Fruit fly (Drosophila melanogaster) whole organism, wandering third instar larva: Measurements from ENCODE around the gene osp.
"Not testable (repeated sequence)": the region's sequence is repeated elsewhere in the genome, so short reads cannot be mapped to it uniquely, and the experiment has no call there.

Experiments
- Abd-B ChIP-seq: fragments of >200 bp; optimal IDR thresholded peaks from 2 replicates; lab custom pipeline; 2017; ENCODE audit warnings: missing biosample characterization, missing genetic modification characterization
- CG32264 ChIP-seq: fragments of 200-800 bp; sonication (Bioruptor generic); optimal IDR thresholded peaks from 2 replicates; lab custom pipeline; 2016; ENCODE audit warnings: missing biosample characterization, missing genetic modification characterization
- CG9705 ChIP-seq: fragments of 200-800 bp; sonication (Bioruptor generic); optimal IDR thresholded peaks from 2 replicates; lab custom pipeline; 2018; ENCODE audit warnings: missing biosample characterization, mild to moderate bottlenecking, missing genetic modification characterization
- CrebA ChIP-seq: fragments of 200-800 bp; sonication (Bioruptor generic); optimal IDR thresholded peaks from 2 replicates; lab custom pipeline; 2016; ENCODE audit warnings: missing biosample characterization, mild to moderate bottlenecking, missing genetic modification characterization, borderline replicate concordance
- Dfd ChIP-seq: fragments of >200 bp; optimal IDR thresholded peaks from 2 replicates; lab custom pipeline; 2017; ENCODE audit warnings: missing biosample characterization, missing genetic modification characterization
- Dif ChIP-seq: fragments of 200-275, 200-300 bp; sonication (Bioruptor generic); optimal IDR thresholded peaks from 2 replicates; lab custom pipeline; 2018; ENCODE audit warnings: missing biosample characterization, missing genetic modification characterization; ENCODE audit not compliant: partially characterized antibody
- GATAd ChIP-seq: sonication (Bioruptor generic); optimal IDR thresholded peaks from 2 replicates; lab custom pipeline; 2016; ENCODE audit warnings: missing biosample characterization, missing genetic modification characterization
- HLH106 ChIP-seq: fragments of 200-800 bp; optimal IDR thresholded peaks from 3 replicates; lab custom pipeline; 2019; ENCODE audit warnings: missing biosample characterization, mild to moderate bottlenecking, missing genetic modification characterization, moderate library complexity
- Hnf4 ChIP-seq: fragments of 200-800 bp; sonication (Bioruptor generic); optimal IDR thresholded peaks from 2 replicates; lab custom pipeline; 2016; ENCODE audit warnings: missing biosample characterization, mild to moderate bottlenecking, missing genetic modification characterization
- Hr78 ChIP-seq: fragments of >200 bp; optimal IDR thresholded peaks from 2 replicates; lab custom pipeline; 2017; ENCODE audit warnings: missing biosample characterization, missing genetic modification characterization
- Hr83 ChIP-seq: fragments of 200-300 bp; sonication (Bioruptor generic); optimal IDR thresholded peaks from 2 replicates; lab custom pipeline; 2016; ENCODE audit warnings: missing biosample characterization, mild to moderate bottlenecking, missing genetic modification characterization, moderate library complexity; ENCODE audit not compliant: poor library complexity, severe bottlenecking
- Jra ChIP-seq: sonication (Bioruptor generic); optimal IDR thresholded peaks from 2 replicates; lab custom pipeline; 2016; ENCODE audit warnings: missing biosample characterization, missing genetic modification characterization
- Mio ChIP-seq: sonication (Bioruptor generic); optimal IDR thresholded peaks from 2 replicates; lab custom pipeline; 2016; ENCODE audit warnings: missing biosample characterization, missing genetic modification characterization
- Myc ChIP-seq: fragments of >200 bp; optimal IDR thresholded peaks from 2 replicates; lab custom pipeline; 2017
- N ChIP-seq: fragments of >200 bp; optimal IDR thresholded peaks from 2 replicates; lab custom pipeline; 2018; ENCODE audit warnings: missing biosample characterization, missing external identifiers, missing genetic modification characterization
- OdsH ChIP-seq: fragments of 200-800 bp; sonication (Bioruptor generic); optimal IDR thresholded peaks from 2 replicates; lab custom pipeline; 2016; ENCODE audit warnings: missing biosample characterization, mild to moderate bottlenecking, missing genetic modification characterization
- Rel ChIP-seq, 2 experiments: fragments of 200-800 bp; sonication (Bioruptor generic) in 1 of 2; optimal IDR thresholded peaks; 2 replicates in 1 of 2; 3 replicates in 1 of 2; lab custom pipeline; 2016 to 2019; ENCODE audit warnings: mild to moderate bottlenecking in 2 of 2, missing biosample characterization in 2 of 2, missing genetic modification characterization in 2 of 2, moderate library complexity in 1 of 2
- Sp1 ChIP-seq: fragments of 200-800 bp; sonication (Bioruptor generic); optimal IDR thresholded peaks from 3 replicates; lab custom pipeline; 2019; ENCODE audit warnings: missing biosample characterization, mild to moderate bottlenecking, missing genetic modification characterization, moderate library complexity
- Vsx2 ChIP-seq: fragments of 200-300, 225-300 bp; sonication (Bioruptor generic); optimal IDR thresholded peaks from 2 replicates; lab custom pipeline; 2018; ENCODE audit warnings: missing biosample characterization, missing genetic modification characterization; ENCODE audit not compliant: partially characterized antibody
- br ChIP-seq: fragments of 200-800 bp; sonication (Bioruptor generic); optimal IDR thresholded peaks from 2 replicates; lab custom pipeline; 2016; ENCODE audit warnings: missing biosample characterization, missing genetic modification characterization
- brk ChIP-seq: fragments of 200-800 bp; sonication (Bioruptor generic); optimal IDR thresholded peaks from 2 replicates; lab custom pipeline; 2016; ENCODE audit warnings: missing biosample characterization, mild to moderate bottlenecking, missing genetic modification characterization
- dl ChIP-seq, 2 experiments: fragments of 175-275, 200-275 bp in 1 of 2; fragments of 200-275 bp in 1 of 2; sonication (Bioruptor generic); optimal IDR thresholded peaks; lab custom pipeline; 2018; ENCODE audit warnings: mild to moderate bottlenecking in 2 of 2, missing biosample characterization in 2 of 2, missing genetic modification characterization in 2 of 2, moderate library complexity in 2 of 2; ENCODE audit not compliant: partially characterized antibody in 2 of 2, insufficient read depth in 1 of 2
- dmrt93B ChIP-seq: fragments of 200-800 bp; sonication (Bioruptor generic); optimal IDR thresholded peaks from 2 replicates; lab custom pipeline; 2018; ENCODE audit warnings: missing biosample characterization, mild to moderate bottlenecking, missing genetic modification characterization
- dsf ChIP-seq: sonication (Bioruptor generic); optimal IDR thresholded peaks from 2 replicates; lab custom pipeline; 2016; ENCODE audit warnings: missing biosample characterization, missing genetic modification characterization, borderline replicate concordance
- ey ChIP-seq: fragments of 200-800 bp; sonication (Bioruptor generic); optimal IDR thresholded peaks from 2 replicates; lab custom pipeline; 2016; ENCODE audit warnings: missing biosample characterization, missing genetic modification characterization
- foxo ChIP-seq, 2 experiments: fragments of 200-800 bp; sonication (Bioruptor generic); optimal IDR thresholded peaks; 2 replicates in 1 of 2; 3 replicates in 1 of 2; lab custom pipeline; 2016 to 2017; ENCODE audit warnings: missing biosample characterization in 2 of 2, missing genetic modification characterization in 2 of 2
- fru ChIP-seq: fragments of 200-800 bp; sonication (Bioruptor generic); optimal IDR thresholded peaks from 3 replicates; lab custom pipeline; 2016; ENCODE audit warnings: missing biosample characterization, mild to moderate bottlenecking, missing genetic modification characterization
- h ChIP-seq: fragments of 200-800 bp; sonication (Bioruptor generic); optimal IDR thresholded peaks from 3 replicates; lab custom pipeline; 2016; ENCODE audit warnings: missing biosample characterization, mild to moderate bottlenecking, missing genetic modification characterization
- jim ChIP-seq: fragments of 175-275, 200-325 bp; sonication (Bioruptor generic); optimal IDR thresholded peaks from 2 replicates; lab custom pipeline; 2016; ENCODE audit warnings: missing biosample characterization, mild to moderate bottlenecking, missing genetic modification characterization
- lola ChIP-seq: fragments of >200 bp; optimal IDR thresholded peaks from 2 replicates; lab custom pipeline; 2017; ENCODE audit warnings: missing biosample characterization, missing genetic modification characterization
- pan ChIP-seq: fragments of >200 bp; optimal IDR thresholded peaks from 2 replicates; lab custom pipeline; 2017
- psq ChIP-seq: fragments of 200-800 bp; sonication (Bioruptor generic); optimal IDR thresholded peaks from 3 replicates; lab custom pipeline; 2017; ENCODE audit warnings: missing biosample characterization, mild to moderate bottlenecking, missing genetic modification characterization, moderate library complexity
- rgr ChIP-seq: fragments of 200-800 bp; sonication (Bioruptor generic); optimal IDR thresholded peaks from 3 replicates; lab custom pipeline; 2016; ENCODE audit warnings: missing biosample characterization, mild to moderate bottlenecking, missing genetic modification characterization
- sage ChIP-seq: fragments of 200-800 bp; sonication (Bioruptor generic); optimal IDR thresholded peaks from 2 replicates; lab custom pipeline; 2016; ENCODE audit warnings: missing biosample characterization, mild to moderate bottlenecking, missing genetic modification characterization
- sv ChIP-seq: fragments of 200-800 bp; sonication (Bioruptor generic); optimal IDR thresholded peaks from 3 replicates; lab custom pipeline; 2016; ENCODE audit warnings: missing biosample characterization, missing genetic modification characterization
- tai ChIP-seq: sonication (Bioruptor generic); optimal IDR thresholded peaks from 2 replicates; lab custom pipeline; 2016; ENCODE audit warnings: missing biosample characterization, missing genetic modification characterization
- usp ChIP-seq: fragments of >200 bp; optimal IDR thresholded peaks from 2 replicates; lab custom pipeline; 2017; ENCODE audit warnings: missing biosample characterization, missing genetic modification characterization
- woc ChIP-seq: sonication (Bioruptor generic); optimal IDR thresholded peaks from 2 replicates; lab custom pipeline; 2016; ENCODE audit warnings: missing biosample characterization, mild to moderate bottlenecking, missing genetic modification characterization

osp gene

DNA sequence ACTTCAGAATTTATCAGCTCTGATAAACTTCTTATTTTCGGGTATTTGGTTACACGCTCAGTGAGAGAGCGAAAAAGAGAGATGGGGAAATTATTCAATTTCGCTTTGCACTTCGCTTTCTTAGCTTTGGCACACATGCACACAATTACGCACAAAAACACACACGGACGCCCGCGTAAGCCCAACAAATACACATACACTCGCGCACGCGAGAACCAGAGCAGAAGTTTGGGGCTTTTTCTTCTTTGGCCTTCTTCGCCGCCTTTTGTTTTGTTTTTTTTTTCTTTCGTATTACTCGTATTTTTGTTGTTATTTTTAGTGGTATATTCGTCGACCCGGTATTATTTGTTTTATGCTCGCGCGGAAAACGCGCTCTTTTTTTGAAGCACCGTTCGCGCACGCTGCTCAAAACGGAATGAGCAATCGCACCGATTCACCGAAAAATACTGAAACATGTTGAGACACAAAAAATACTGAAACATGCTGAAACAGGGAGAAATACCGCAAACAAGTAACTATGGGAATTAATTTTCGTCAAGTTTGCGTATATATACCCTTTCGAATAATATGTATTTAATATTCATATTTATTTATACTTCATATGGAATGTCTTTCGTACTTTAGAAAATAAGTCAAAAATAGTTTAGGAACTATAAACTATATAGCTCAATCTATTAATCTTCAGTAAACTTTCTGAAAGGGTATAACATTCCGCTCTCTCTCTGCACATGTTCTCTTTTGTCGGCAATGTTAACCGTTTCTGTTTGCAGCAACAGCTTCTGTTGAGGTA is at the start of gene osp:
TSS of gene osp (minus strand) at position 419 of the 790 bp plus-strand sequence.
- TF ChIP-seq HLH106 (tag; lab: Kevin White, UChicago) (peak; percentile 99), Myc (lab: Kevin White, UChicago) (no peak), jim (GFP tag; lab: Kevin White, UChicago) (peak; percentile 9), Jra (GFP tag; lab: Kevin White, UChicago) (peak; percentile 72), h (GFP tag; lab: Kevin White, UChicago) (peak; percentile 96), CG32264 (peak; percentile 69), pan (lab: Kevin White, UChicago) (no peak), Vsx2 (GFP tag; lab: Kevin White, UChicago) (peak; percentile 57), brk (GFP tag; lab: Kevin White, UChicago) (peak; percentile 96), CG9705 (GFP tag; lab: Kevin White, UChicago) (peak; percentile 93), br (GFP tag; lab: Kevin White, UChicago) (peak; percentile 83), Sp1 (GFP tag; lab: Kevin White, UChicago) (peak; percentile 99), ey (GFP tag; lab: Kevin White, UChicago) (peak; percentile 87), Hr83 (GFP tag; lab: Kevin White, UChicago) (peak; percentile 76), rgr (GFP tag; lab: Kevin White, UChicago) (peak; percentile 98), dl (GFP tag; optimal IDR thresholded peaks at IDR 0.05; lab: Kevin White, UChicago; ENCODE audit: insufficient read depth in 1 of 2, partially characterized antibody in 2 of 2) (no peak), psq (GFP tag; lab: Kevin White, UChicago) (peak; percentile 96), Mio (GFP tag; lab: Kevin White, UChicago) (peak; percentile 58), Hnf4 (GFP tag; lab: Kevin White, UChicago) (peak; percentile 88), Dif (GFP tag; lab: Kevin White, UChicago) (no peak), dsf (GFP tag; lab: Kevin White, UChicago) (peak; percentile 72), sv (peak; percentile 96), Rel (GFP tag; optimal IDR thresholded peaks at IDR 0.05; lab: Kevin White, UChicago) (peak; percentile 87), Rel (tag; optimal IDR thresholded peaks at IDR 0.05; lab: Kevin White, UChicago) (peak; percentile 88), foxo (GFP tag; optimal IDR thresholded peaks at IDR 0.05; lab: Kevin White, UChicago) (peak; percentile 32 to 97), Abd-B (GFP tag; lab: Kevin White, UChicago) (no peak), N (GFP tag; lab: Kevin White, UChicago) (no peak), usp (GFP tag; lab: Kevin White, UChicago) (no peak), fru (GFP tag; lab: Kevin White, UChicago) (peak; percentile 94), lola (GFP tag; lab: Kevin White, UChicago) (no peak), woc (GFP tag; lab: Kevin White, UChicago) (peak; percentile 90), tai (peak; percentile 45), dmrt93B (GFP tag; lab: Kevin White, UChicago) (peak; percentile 94), Hr78 (GFP tag; lab: Kevin White, UChicago) (no peak), Dfd (GFP tag; lab: Kevin White, UChicago) (peak; percentile 81), sage (GFP tag; lab: Kevin White, UChicago) (peak; percentile 96), CrebA (GFP tag; lab: Kevin White, UChicago) (peak; percentile 81), GATAd (GFP tag; lab: Kevin White, UChicago) (no peak), OdsH (GFP tag; lab: Kevin White, UChicago) (peak; percentile 97)

DNA sequence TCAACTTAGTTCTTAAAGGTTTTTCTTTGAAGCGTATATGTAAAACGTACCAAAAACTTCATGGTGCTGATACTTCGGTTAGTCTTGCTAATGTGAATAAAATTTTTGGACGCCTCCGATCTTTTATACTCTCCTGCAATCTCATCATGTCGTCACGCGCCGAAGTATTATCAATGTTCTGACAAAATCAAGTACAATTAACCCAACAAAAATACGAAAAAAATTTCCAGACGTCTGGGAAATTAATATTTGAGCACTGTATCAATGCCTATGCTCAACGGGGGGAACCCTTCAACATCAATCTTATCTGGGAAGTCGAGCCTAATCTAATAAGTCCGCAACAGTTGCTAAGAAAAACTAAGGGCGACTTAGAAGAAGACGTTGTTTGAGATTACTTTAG is 48.5 kb upstream of the osp start, which contains the start of gene CG31775:
TSS of gene CG31775 (minus strand) at position 101 of the 400 bp plus-strand sequence.
- TF ChIP-seq lola (GFP tag; lab: Kevin White, UChicago); Rel (GFP tag; optimal IDR thresholded peaks at IDR 0.05; lab: Kevin White, UChicago); Rel (tag; optimal IDR thresholded peaks at IDR 0.05; lab: Kevin White, UChicago); sv: not testable (repeated sequence)
